Worm (Caenorhabditis elegans) whole organism, young adult: ENCODE measurements around the gene nifk-1.

Experiments
- B0035.1 ChIP-seq: sonication (generic microtip); optimal IDR thresholded peaks from 2 replicates; lab custom pipeline; 2016; ENCODE audit warnings: missing genetic modification characterization, mild to moderate bottlenecking, missing compliant biosample characterization, missing genotype, missing genetic modification reagents
- C06A6.2 ChIP-seq: fragments of 200-800 bp; sonication (Bioruptor generic); conservative IDR thresholded peaks from 2 replicates; pipeline ENCODE4 v1.3.6; 2022; ENCODE audit warnings: missing genetic modification characterization, missing compliant biosample characterization
- C17E4.6 ChIP-seq: fragments of 200-800 bp; sonication (Bioruptor generic); IDR thresholded peaks from 2 replicates; pipeline ENCODE4 v1.3.6; 2022; ENCODE audit warnings: missing genetic modification reagents, missing genetic modification characterization, missing compliant biosample characterization
- F22D6.2 ChIP-seq: sonication (generic microtip); optimal IDR thresholded peaks from 2 replicates; lab custom pipeline; 2016; ENCODE audit warnings: mild to moderate bottlenecking, missing genetic modification characterization, missing compliant biosample characterization
- F37B4.10 ChIP-seq: fragments of 200-800 bp; sonication (Bioruptor generic); IDR thresholded peaks from 2 replicates; pipeline ENCODE4 v1.3.6; 2022; ENCODE audit warnings: missing genetic modification characterization, missing compliant biosample characterization
- F57A8.1 ChIP-seq: fragments of 200-800 bp; sonication (Bioruptor generic); optimal IDR thresholded peaks from 2 replicates; lab custom pipeline; 2018; ENCODE audit warnings: mild to moderate bottlenecking, missing genetic modification characterization, moderate library complexity, missing compliant biosample characterization
- F57C9.4 ChIP-seq: sonication (generic microtip); optimal IDR thresholded peaks from 2 replicates; lab custom pipeline; 2017; ENCODE audit warnings: mild to moderate bottlenecking, missing genetic modification characterization, missing compliant biosample characterization
- K12H6.12 ChIP-seq: fragments of 200-800 bp; sonication (Bioruptor generic); optimal IDR thresholded peaks from 2 replicates; lab custom pipeline; 2018; ENCODE audit warnings: mild to moderate bottlenecking, missing genetic modification characterization, missing compliant biosample characterization
- T07F8.4 ChIP-seq: sonication (generic microtip); optimal IDR thresholded peaks from 2 replicates; lab custom pipeline; 2016; ENCODE audit warnings: mild to moderate bottlenecking, missing genetic modification characterization, moderate library complexity, missing compliant biosample characterization
- Y95B8A.8 ChIP-seq: fragments of 200-800 bp; sonication (Bioruptor generic); IDR thresholded peaks from 2 replicates; pipeline ENCODE4 v1.3.6; 2022; ENCODE audit warnings: missing genetic modification reagents, missing genetic modification characterization, missing compliant biosample characterization
- akir-1 ChIP-seq: fragments of 200-800 bp; sonication (Bioruptor generic); optimal IDR thresholded peaks from 2 replicates; lab custom pipeline; 2018; ENCODE audit warnings: mild to moderate bottlenecking, missing genetic modification characterization, moderate library complexity, missing compliant biosample characterization
- athp-1 ChIP-seq: sonication (generic microtip); optimal IDR thresholded peaks from 2 replicates; lab custom pipeline; 2017; ENCODE audit warnings: mild to moderate bottlenecking, missing genetic modification characterization, missing compliant biosample characterization
- attf-3 ChIP-seq: fragments of 200-800 bp; sonication (Bioruptor generic); conservative IDR thresholded peaks from 2 replicates; pipeline ENCODE4 v1.3.6; 2022; ENCODE audit warnings: missing genetic modification reagents, missing genetic modification characterization, missing compliant biosample characterization
- attf-5 ChIP-seq: fragments of 200-800 bp; sonication (Bioruptor generic); optimal IDR thresholded peaks from 2 replicates; lab custom pipeline; 2018; ENCODE audit warnings: mild to moderate bottlenecking, missing genetic modification characterization, missing compliant biosample characterization
- bed-2 ChIP-seq: fragments of 200-800 bp; sonication (Bioruptor generic); IDR thresholded peaks from 2 replicates; pipeline ENCODE4 v1.3.6; 2022; ENCODE audit warnings: missing genetic modification reagents, missing genetic modification characterization, missing compliant biosample characterization
- cebp-1 ChIP-seq, 2 experiments: fragments of 200-800 bp in 1 of 2; sonication (Bioruptor generic) in 1 of 2; sonication (generic microtip) in 1 of 2; IDR thresholded peaks in 1 of 2; optimal IDR thresholded peaks in 1 of 2; 2 replicates each; pipeline versions ENCODE4 v1.3.6 to Lab custom; 2017 to 2022; ENCODE audit warnings: missing compliant biosample characterization in 2 of 2, missing genetic modification characterization in 2 of 2, mild to moderate bottlenecking in 1 of 2, missing genetic modification reagents in 1 of 2, moderate library complexity in 1 of 2
- ceh-79 ChIP-seq: sonication (generic microtip); optimal IDR thresholded peaks from 2 replicates; lab custom pipeline; 2017; ENCODE audit warnings: mild to moderate bottlenecking, missing genetic modification characterization, missing compliant biosample characterization
- dox-1 ChIP-seq: fragments of 200-800 bp; sonication (Bioruptor generic); IDR thresholded peaks from 2 replicates; pipeline ENCODE4 v1.3.6; 2022; ENCODE audit warnings: missing genetic modification reagents, missing genetic modification characterization, missing compliant biosample characterization
- dpff-1 ChIP-seq: sonication (generic microtip); optimal IDR thresholded peaks from 2 replicates; lab custom pipeline; 2017; ENCODE audit warnings: mild to moderate bottlenecking, missing genetic modification characterization, missing compliant biosample characterization
- efl-1 ChIP-seq: fragments of 150-350 bp; optimal IDR thresholded peaks from 2 replicates; lab custom pipeline; 2014; ENCODE audit warnings: missing biosample characterization, missing genetic modification reagents, missing genetic modification characterization
- fkh-3 ChIP-seq: sonication (generic microtip); optimal IDR thresholded peaks from 2 replicates; lab custom pipeline; 2016; ENCODE audit warnings: mild to moderate bottlenecking, missing genetic modification characterization, missing compliant biosample characterization
- gei-17 ChIP-seq: fragments of 200-800 bp; sonication (Bioruptor generic); optimal IDR thresholded peaks from 2 replicates; lab custom pipeline; 2018; ENCODE audit warnings: mild to moderate bottlenecking, missing genetic modification characterization, missing compliant biosample characterization
- hlh-12 ChIP-seq: sonication (generic microtip); optimal IDR thresholded peaks from 2 replicates; lab custom pipeline; 2016; ENCODE audit warnings: missing genetic modification characterization, missing compliant biosample characterization
- hmg-1.2 ChIP-seq: fragments of 200-800 bp; sonication (Bioruptor generic); IDR thresholded peaks from 2 replicates; pipeline ENCODE4 v1.3.6; 2022; ENCODE audit warnings: missing genetic modification reagents, missing genetic modification characterization, missing compliant biosample characterization
- hrde-1 ChIP-seq: sonication (generic microtip); optimal IDR thresholded peaks from 2 replicates; lab custom pipeline; 2016; ENCODE audit warnings: missing genetic modification characterization, mild to moderate bottlenecking, missing compliant biosample characterization, moderate library complexity, missing genotype, missing genetic modification reagents, borderline replicate concordance
- hsf-1 ChIP-seq: fragments of 200-800 bp; sonication (Bioruptor generic); IDR thresholded peaks from 2 replicates; pipeline ENCODE4 v1.3.6; 2022; ENCODE audit warnings: missing genetic modification reagents, missing genetic modification characterization, missing compliant biosample characterization
- lin-35 ChIP-seq, 3 experiments: fragments of 150-350 bp in 2 of 3; sonication (generic microtip) in 1 of 3; optimal IDR thresholded peaks; 2 replicates each; lab custom pipeline; 2014 to 2018; ENCODE audit warnings: missing biosample characterization in 3 of 3, missing genetic modification characterization in 3 of 3, missing genetic modification reagents in 3 of 3
- lir-1 ChIP-seq: fragments of 200-800 bp; sonication (Bioruptor generic); conservative IDR thresholded peaks from 2 replicates; pipeline ENCODE4 v1.3.6; 2022; ENCODE audit warnings: missing genetic modification reagents, missing genetic modification characterization, missing compliant biosample characterization
- lsl-1 ChIP-seq: fragments of 200-800 bp; sonication (Bioruptor generic); optimal IDR thresholded peaks from 2 replicates; lab custom pipeline; 2018; ENCODE audit warnings: mild to moderate bottlenecking, missing genetic modification characterization, moderate library complexity, missing compliant biosample characterization
- madf-3 ChIP-seq: fragments of 200-800 bp; sonication (Bioruptor generic); IDR thresholded peaks from 2 replicates; pipeline ENCODE4 v1.3.6; 2022; ENCODE audit warnings: missing genetic modification reagents, missing genetic modification characterization, missing compliant biosample characterization
- mcd-1 ChIP-seq: fragments of 200-800 bp; sonication (Bioruptor generic); IDR thresholded peaks from 2 replicates; pipeline ENCODE4 v1.3.6; 2022; ENCODE audit warnings: missing genetic modification reagents, missing genetic modification characterization, missing compliant biosample characterization
- mes-4 ChIP-seq: sonication (generic microtip); optimal IDR thresholded peaks from 2 replicates; lab custom pipeline; 2016; ENCODE audit warnings: missing genotype, missing genetic modification characterization, missing compliant biosample characterization
- mxl-1 ChIP-seq: sonication (generic microtip); optimal IDR thresholded peaks from 2 replicates; lab custom pipeline; 2016; ENCODE audit warnings: missing genetic modification characterization, missing compliant biosample characterization
- nhr-179 ChIP-seq: sonication (generic microtip); optimal IDR thresholded peaks from 2 replicates; lab custom pipeline; 2016; ENCODE audit warnings: mild to moderate bottlenecking, missing genetic modification characterization, missing compliant biosample characterization
- pha-4 ChIP-seq: fragments of 150-350 bp; sonication (generic microtip); optimal IDR thresholded peaks from 2 replicates; lab custom pipeline; 2014; ENCODE audit warnings: missing biosample characterization, missing genetic modification reagents, missing genetic modification characterization
- rec-8 ChIP-seq, 2 experiments: sonication (generic microtip); optimal IDR thresholded peaks; 2 replicates each; lab custom pipeline; 2016; ENCODE audit warnings: mild to moderate bottlenecking in 2 of 2, missing genetic modification characterization in 2 of 2, missing genetic modification reagents in 2 of 2, missing genotype in 2 of 2, missing biosample characterization in 1 of 2, missing compliant biosample characterization in 1 of 2, moderate library complexity in 1 of 2
- repo-1 ChIP-seq: sonication (generic microtip); optimal IDR thresholded peaks from 2 replicates; lab custom pipeline; 2017; ENCODE audit warnings: mild to moderate bottlenecking, missing genetic modification characterization, missing compliant biosample characterization
- rpc-1 ChIP-seq, 2 experiments: fragments of 150-350 bp in 1 of 2; sonication (generic microtip) in 1 of 2; optimal IDR thresholded peaks; 2 replicates each; lab custom pipeline; 2014 to 2018; ENCODE audit warnings: missing biosample characterization in 1 of 2, missing genetic modification characterization in 1 of 2, missing genetic modification reagents in 1 of 2, missing genotype in 1 of 2
- sdz-38 ChIP-seq: sonication (generic microtip); optimal IDR thresholded peaks from 2 replicates; lab custom pipeline; 2016; ENCODE audit warnings: missing genotype, missing genetic modification characterization, missing compliant biosample characterization
- sea-2 ChIP-seq: fragments of 200-800 bp; sonication (Bioruptor generic); IDR thresholded peaks from 2 replicates; pipeline ENCODE4 v1.3.6; 2022; ENCODE audit warnings: missing genetic modification characterization, missing compliant biosample characterization
- snpc-1.3 ChIP-seq: sonication (generic microtip); optimal IDR thresholded peaks from 2 replicates; lab custom pipeline; 2017; ENCODE audit warnings: missing genetic modification characterization, mild to moderate bottlenecking, missing compliant biosample characterization, antibody characterized with exemption, moderate library complexity, missing genotype, missing genetic modification reagents; ENCODE audit not compliant: insufficient read depth
- somi-1 ChIP-seq: fragments of 200-800 bp; sonication (Bioruptor generic); optimal IDR thresholded peaks from 2 replicates; lab custom pipeline; 2018; ENCODE audit warnings: mild to moderate bottlenecking, missing genetic modification characterization, missing compliant biosample characterization
- tlf-1 ChIP-seq: fragments of 200-800 bp; sonication (Bioruptor generic); optimal IDR thresholded peaks from 2 replicates; lab custom pipeline; 2018; ENCODE audit warnings: mild to moderate bottlenecking, missing genetic modification characterization, missing compliant biosample characterization
- unc-130 ChIP-seq: sonication (generic microtip); optimal IDR thresholded peaks from 2 replicates; lab custom pipeline; 2016; ENCODE audit warnings: missing genetic modification reagents, missing genetic modification characterization, missing compliant biosample characterization
- xnd-1 ChIP-seq: sonication (generic microtip); optimal IDR thresholded peaks from 2 replicates; lab custom pipeline; 2016; ENCODE audit warnings: missing genotype, missing genetic modification reagents, missing genetic modification characterization, missing compliant biosample characterization
- zim-3 ChIP-seq: sonication (generic microtip); optimal IDR thresholded peaks from 2 replicates; lab custom pipeline; 2017; ENCODE audit warnings: mild to moderate bottlenecking, missing genetic modification characterization, moderate library complexity, missing compliant biosample characterization
- ztf-18 ChIP-seq: sonication (generic microtip); optimal IDR thresholded peaks from 2 replicates; lab custom pipeline; 2016; ENCODE audit warnings: missing genotype, mild to moderate bottlenecking, missing genetic modification characterization, missing compliant biosample characterization
- ztf-6 ChIP-seq: fragments of 200-800 bp; sonication (Bioruptor generic); IDR thresholded peaks from 2 replicates; pipeline ENCODE4 v1.3.6; 2022; ENCODE audit warnings: missing genetic modification reagents, missing genetic modification characterization, missing compliant biosample characterization

Gene nifk-1

DNA sequence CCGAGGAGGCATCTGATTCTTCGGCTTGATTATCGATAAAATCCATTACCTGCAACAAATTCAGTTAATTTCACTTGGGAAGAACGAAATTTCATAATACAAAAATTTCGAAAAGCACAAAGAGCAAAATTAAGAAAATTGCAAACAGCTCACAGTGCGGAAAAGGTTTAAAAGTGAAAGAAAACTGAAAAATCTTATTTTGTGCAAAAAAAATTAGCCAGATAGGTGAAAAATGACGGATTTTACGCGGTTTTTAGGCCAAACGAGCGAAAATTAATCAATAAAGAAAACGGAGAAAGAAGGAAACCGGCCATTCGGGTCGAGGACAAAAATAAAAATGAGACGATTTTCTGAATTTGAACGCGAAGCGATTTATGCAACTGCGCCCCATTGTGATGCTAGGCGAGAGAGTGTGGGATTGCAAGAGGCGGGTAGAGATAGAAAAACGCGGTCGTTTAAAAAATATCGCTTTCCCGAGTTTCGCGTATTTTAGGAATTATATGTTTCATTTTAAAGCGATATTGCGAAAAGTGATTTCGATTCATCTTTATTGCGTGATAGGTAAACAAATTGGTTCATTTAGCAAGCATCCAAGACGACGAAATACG is 27.6 kb upstream of the nifk-1 start, which contains the start of gene emb-5:
emb-5 (minus strand) TSS at position 51 of the 608 bp plus-strand sequence.
- no peak for TF ChIP-seq unc-130 (GFP tag; lab: Kevin White, UChicago)
- no peak for TF ChIP-seq F37B4.10 (GFP tag; lab: Robert Waterston, UW)
- no peak for TF ChIP-seq F57A8.1 (GFP tag; lab: Kevin White, UChicago)
- no peak for TF ChIP-seq repo-1 (tag; lab: Kevin White, UChicago)
- TF ChIP-seq fkh-3 (tag; lab: Kevin White, UChicago) = no peak
- TF ChIP-seq lsl-1 (GFP tag; lab: Kevin White, UChicago) = peak; percentile 44
- no peak for TF ChIP-seq rpc-1 (optimal IDR thresholded peaks at IDR 0.05; lab: Kevin White, UChicago)
- no peak for TF ChIP-seq rpc-1 (tag; optimal IDR thresholded peaks at IDR 0.05; lab: Kevin White, UChicago)
- TF ChIP-seq hrde-1 (tag; lab: Kevin White, UChicago) = no peak
- no peak for TF ChIP-seq C06A6.2 (GFP tag; lab: Robert Waterston, UW)
- TF ChIP-seq F57C9.4 (tag; lab: Kevin White, UChicago) = no peak
- no peak for TF ChIP-seq hsf-1 (GFP tag; lab: Robert Waterston, UW)
- no peak for TF ChIP-seq akir-1 (GFP tag; lab: Kevin White, UChicago)
- TF ChIP-seq sea-2 (GFP tag; lab: Robert Waterston, UW) = no peak
- no peak for TF ChIP-seq sdz-38 (tag; lab: Kevin White, UChicago)
- no peak for TF ChIP-seq ceh-79 (tag; lab: Kevin White, UChicago)
- no peak for TF ChIP-seq dpff-1 (tag; lab: Kevin White, UChicago)
- peak; percentile 97 for TF ChIP-seq hmg-1.2 (GFP tag; lab: Robert Waterston, UW)
- peak; percentile 58 for TF ChIP-seq efl-1 (GFP tag; lab: Kevin White, UChicago)
- peak; percentile 34 for TF ChIP-seq ztf-18 (tag; lab: Kevin White, UChicago)
- no peak for TF ChIP-seq somi-1 (GFP tag; lab: Kevin White, UChicago)
- TF ChIP-seq mxl-1 (tag; lab: Kevin White, UChicago) = no peak
- TF ChIP-seq Y95B8A.8 (GFP tag; lab: Robert Waterston, UW) = no peak
- TF ChIP-seq hlh-12 = no peak
- TF ChIP-seq nhr-179 (tag; lab: Kevin White, UChicago) = no peak
- peak in 2 of 3 experiments; percentile 42 to 72 for TF ChIP-seq lin-35 (GFP tag; optimal IDR thresholded peaks at IDR 0.05; lab: Kevin White, UChicago)
- TF ChIP-seq xnd-1 (tag; lab: Kevin White, UChicago) = no peak
- TF ChIP-seq attf-3 (GFP tag; lab: Robert Waterston, UW) = no peak
- no peak for TF ChIP-seq gei-17 (GFP tag; lab: Kevin White, UChicago)
- TF ChIP-seq B0035.1 (tag; lab: Kevin White, UChicago) = no peak
- TF ChIP-seq T07F8.4 (tag; lab: Kevin White, UChicago) = no peak
- peak; percentile 9 for TF ChIP-seq snpc-1.3 (tag; lab: Kevin White, UChicago)
- no peak for TF ChIP-seq mes-4
- TF ChIP-seq K12H6.12 (tag; lab: Kevin White, UChicago) = no peak
- TF ChIP-seq madf-3 (GFP tag; lab: Robert Waterston, UW) = no peak
- TF ChIP-seq dox-1 = peak; percentile 72
- no peak for TF ChIP-seq ztf-6 (GFP tag; lab: Robert Waterston, UW)
- TF ChIP-seq C17E4.6 (GFP tag; lab: Robert Waterston, UW) = no peak
- peak; percentile 92 for TF ChIP-seq mcd-1 (GFP tag; lab: Robert Waterston, UW)
- no peak for TF ChIP-seq cebp-1 (GFP tag; IDR thresholded peaks at IDR 0.05; lab: Robert Waterston, UW)
- TF ChIP-seq cebp-1 (tag; optimal IDR thresholded peaks at IDR 0.05; lab: Kevin White, UChicago) = no peak
- no peak for TF ChIP-seq bed-2 (GFP tag; lab: Robert Waterston, UW)
- peak; percentile 59 for TF ChIP-seq attf-5 (GFP tag; lab: Kevin White, UChicago)
- no peak for TF ChIP-seq lir-1 (GFP tag; lab: Robert Waterston, UW)
- no peak for TF ChIP-seq F22D6.2 (tag; lab: Kevin White, UChicago)
- no peak for TF ChIP-seq rec-8 (tag; optimal IDR thresholded peaks at IDR 0.05; lab: Kevin White, UChicago)
- TF ChIP-seq pha-4 (tag; lab: Kevin White, UChicago) = no peak
- TF ChIP-seq tlf-1 (GFP tag; lab: Kevin White, UChicago) = no peak
- no peak for TF ChIP-seq athp-1 (tag; lab: Kevin White, UChicago)
- no peak for TF ChIP-seq zim-3 (tag; lab: Kevin White, UChicago)
